Worm (Caenorhabditis elegans) whole organism, early embryonic: ENCODE results near the gene R05G6.1.

Experiments
- B0310.2 ChIP-seq: sonication (generic microtip); optimal IDR thresholded peaks from 2 replicates; lab custom pipeline; 2016; ENCODE audit warnings: mild to moderate bottlenecking, missing genetic modification characterization, missing compliant biosample characterization
- F13C5.2 ChIP-seq: sonication (generic microtip); optimal IDR thresholded peaks from 2 replicates; lab custom pipeline; 2017; ENCODE audit warnings: mild to moderate bottlenecking, missing genetic modification characterization, inconsistent platforms, missing compliant biosample characterization
- aly-1 ChIP-seq: sonication (generic microtip); optimal IDR thresholded peaks from 2 replicates; lab custom pipeline; 2016; ENCODE audit warnings: missing genetic modification characterization, missing compliant biosample characterization
- ama-1 ChIP-seq: fragments of 150-350 bp; optimal IDR thresholded peaks from 2 replicates; lab custom pipeline; 2014
- ceh-36 ChIP-seq: sonication (generic microtip); optimal IDR thresholded peaks from 2 replicates; lab custom pipeline; 2016; ENCODE audit warnings: missing genetic modification characterization, inconsistent platforms, missing compliant biosample characterization
- ets-7 ChIP-seq: sonication (generic microtip); optimal IDR thresholded peaks from 2 replicates; lab custom pipeline; 2016; ENCODE audit warnings: missing genotype, missing genetic modification characterization, missing compliant biosample characterization
- flt-1 ChIP-seq: fragments of 200-800 bp; sonication (Bioruptor generic); IDR thresholded peaks from 2 replicates; pipeline ENCODE4 v1.3.6; 2022; ENCODE audit warnings: missing genetic modification characterization, missing compliant biosample characterization
- hmbx-1 ChIP-seq: sonication (generic microtip); optimal IDR thresholded peaks from 2 replicates; lab custom pipeline; 2016; ENCODE audit warnings: mild to moderate bottlenecking, missing genetic modification characterization, missing compliant biosample characterization
- hnd-1 ChIP-seq: sonication (generic microtip); optimal IDR thresholded peaks from 2 replicates; lab custom pipeline; 2016; ENCODE audit warnings: missing genetic modification characterization, missing compliant biosample characterization
- tbx-37 ChIP-seq: fragments of 200-800 bp; sonication (Bioruptor generic); conservative IDR thresholded peaks from 2 replicates; pipeline ENCODE4 v1.3.6; 2022; ENCODE audit warnings: missing genetic modification reagents, missing genetic modification characterization, missing compliant biosample characterization

DNA sequence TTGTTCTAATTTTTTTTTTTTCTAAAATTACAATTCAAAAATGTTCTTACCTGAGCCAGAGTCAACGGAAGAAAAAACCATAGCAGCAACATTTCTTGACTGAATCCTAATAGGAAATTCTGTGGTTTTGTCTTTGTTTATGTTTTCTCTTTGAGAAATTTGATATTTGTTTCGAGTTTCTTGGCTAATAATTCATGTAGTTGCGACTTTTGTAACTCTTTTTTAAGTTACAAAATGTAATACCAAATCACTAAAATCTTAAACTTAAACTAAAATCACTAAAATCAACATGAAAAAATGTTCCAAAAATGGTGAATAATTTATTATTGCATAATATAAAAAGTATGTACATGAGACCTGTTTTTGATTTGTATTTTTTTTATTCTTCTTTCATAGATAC, 34.7 kb upstream of the R05G6.1 start, which contains the start of gene egas-4:
- no peak for TF ChIP-seq F13C5.2
- TF ChIP-seq hmbx-1 (tag; lab: Kevin White, UChicago), result no peak
- TF ChIP-seq flt-1 (GFP tag; lab: Robert Waterston, UW), result no peak
- no peak for TF ChIP-seq B0310.2
- TF ChIP-seq ets-7 (tag; lab: Kevin White, UChicago), result no peak
- no peak for TF ChIP-seq hnd-1 (tag; lab: Kevin White, UChicago)
- no peak for TF ChIP-seq ama-1 (lab: Kevin White, UChicago)
- TF ChIP-seq aly-1, result no peak
- TF ChIP-seq tbx-37 (GFP tag; lab: Robert Waterston, UW), result no peak
- TF ChIP-seq ceh-36 (tag; lab: Kevin White, UChicago), result no peak
